Worm (Caenorhabditis elegans) whole organism, midembryonic: ENCODE results near the gene F26F2.3.

ENCODE experiments used
- cog-1 ChIP-seq: sonication (generic microtip); optimal IDR thresholded peaks from 2 replicates; lab custom pipeline; 2016; ENCODE audit warnings: missing genetic modification characterization, missing compliant biosample characterization
- flt-1 ChIP-seq: fragments of 200-800 bp; sonication (Bioruptor generic); IDR thresholded peaks from 2 replicates; pipeline ENCODE4 v1.3.6; 2022; ENCODE audit warnings: missing genetic modification characterization, missing compliant biosample characterization
- ref-1 ChIP-seq: fragments of 200-800 bp; sonication (Bioruptor generic); conservative IDR thresholded peaks from 2 replicates; pipeline ENCODE4 v1.3.6; 2022; ENCODE audit warnings: missing genetic modification reagents, missing genetic modification characterization, missing compliant biosample characterization
- ztf-23 ChIP-seq: fragments of 200-800 bp; sonication (Bioruptor generic); IDR thresholded peaks from 2 replicates; pipeline ENCODE4 v1.3.6; 2022; ENCODE audit warnings: missing genetic modification reagents, missing genetic modification characterization, missing compliant biosample characterization
- ztf-29 ChIP-seq: fragments of 200-800 bp; sonication (Bioruptor generic); IDR thresholded peaks from 2 replicates; pipeline ENCODE4 v1.3.6; 2022; ENCODE audit warnings: missing genetic modification reagents, missing genetic modification characterization, missing compliant biosample characterization

- TF ChIP-seq flt-1 (GFP tag; lab: Robert Waterston, UW): no peak
- no peak for TF ChIP-seq ref-1 (GFP tag; lab: Robert Waterston, UW)
- TF ChIP-seq ztf-29 (GFP tag; lab: Robert Waterston, UW): no peak
- TF ChIP-seq ztf-23: no peak
- no peak for TF ChIP-seq cog-1 (tag; lab: Kevin White, UChicago)
Measured at ce11 chrV:20609494-20609893, 43.1 kb upstream of the F26F2.3 start, which contains the start of gene grd-2.
